Fruit fly (Drosophila melanogaster): ENCODE measurements around the gene CG5509.

dm6 chr3R:12405134-12405533, 47.1 kb upstream of the CG5509 start:
- TF ChIP-seq OdsH (GFP tag; optimal IDR thresholded peaks at IDR 0.05) (no peak), fru (GFP tag; optimal IDR thresholded peaks at IDR 0.05) (no peak), h (GFP tag; optimal IDR thresholded peaks at IDR 0.05) (no peak), Jra (GFP tag; optimal IDR thresholded peaks at IDR 0.05) (no peak), Dfd (GFP tag; optimal IDR thresholded peaks at IDR 0.05) (no peak), Hr78 (GFP tag; optimal IDR thresholded peaks at IDR 0.05) (no peak), usp (GFP tag; optimal IDR thresholded peaks at IDR 0.05) (no peak), Abd-B (GFP tag; optimal IDR thresholded peaks at IDR 0.05) (no peak), Rel (GFP tag; optimal IDR thresholded peaks at IDR 0.05) (no peak), Rel (tag; optimal IDR thresholded peaks at IDR 0.05) (no peak), psq (GFP tag; optimal IDR thresholded peaks at IDR 0.05) (no peak), Hnf4 (GFP tag; optimal IDR thresholded peaks at IDR 0.05) (no peak)
